Worm (Caenorhabditis elegans) whole organism, L4 larva: Measurements from ENCODE around the gene ZK354.9.

ENCODE experiments used
- F26F4.8 ChIP-seq: fragments of 200-800 bp; sonication (Bioruptor generic); conservative IDR thresholded peaks from 2 replicates; pipeline ENCODE4 v1.3.6; 2022; ENCODE audit warnings: missing genetic modification characterization, missing compliant biosample characterization
- T20F7.1 ChIP-seq: fragments of 200-800 bp; sonication (Bioruptor generic); optimal IDR thresholded peaks from 2 replicates; lab custom pipeline; 2018; ENCODE audit warnings: mild to moderate bottlenecking, missing genetic modification characterization, missing compliant biosample characterization
- ceh-44 ChIP-seq: fragments of 200-800 bp; sonication (Bioruptor generic); IDR thresholded peaks from 2 replicates; pipeline ENCODE4 v1.3.6; 2022; ENCODE audit warnings: missing genetic modification reagents, missing genetic modification characterization, missing compliant biosample characterization
- ces-1 ChIP-seq: fragments of 150-350 bp; sonication (generic microtip); optimal IDR thresholded peaks from 4 replicates; lab custom pipeline; 2014; ENCODE audit warnings: missing biosample characterization, missing genetic modification reagents, missing genetic modification characterization
- dmd-6 ChIP-seq: fragments of 200-800 bp; sonication (Bioruptor generic); IDR thresholded peaks from 2 replicates; pipeline ENCODE4 v1.3.6; 2022; ENCODE audit warnings: missing genetic modification reagents, missing genetic modification characterization, missing compliant biosample characterization
- hlh-30 ChIP-seq: sonication (generic microtip); optimal IDR thresholded peaks from 2 replicates; lab custom pipeline; 2017; ENCODE audit warnings: antibody characterized with exemption, mild to moderate bottlenecking, missing genetic modification characterization, missing compliant biosample characterization; ENCODE audit not compliant: insufficient read depth
- lin-39 ChIP-seq: fragments of 150-350 bp; optimal IDR thresholded peaks from 2 replicates; lab custom pipeline; 2014; ENCODE audit warnings: missing biosample characterization, missing genetic modification reagents, missing genetic modification characterization
- mep-1 ChIP-seq: fragments of 150-350 bp; sonication (generic microtip); optimal IDR thresholded peaks from 3 replicates; lab custom pipeline; 2014; ENCODE audit warnings: missing biosample characterization, missing genetic modification characterization
- nhr-11 ChIP-seq: fragments of 150-350 bp; optimal IDR thresholded peaks from 2 replicates; lab custom pipeline; 2014; ENCODE audit warnings: missing biosample characterization, missing genetic modification characterization
- ztf-11 ChIP-seq: fragments of 150-350 bp; optimal IDR thresholded peaks from 2 replicates; lab custom pipeline; 2014; ENCODE audit warnings: missing biosample characterization, missing genetic modification characterization

DNA sequence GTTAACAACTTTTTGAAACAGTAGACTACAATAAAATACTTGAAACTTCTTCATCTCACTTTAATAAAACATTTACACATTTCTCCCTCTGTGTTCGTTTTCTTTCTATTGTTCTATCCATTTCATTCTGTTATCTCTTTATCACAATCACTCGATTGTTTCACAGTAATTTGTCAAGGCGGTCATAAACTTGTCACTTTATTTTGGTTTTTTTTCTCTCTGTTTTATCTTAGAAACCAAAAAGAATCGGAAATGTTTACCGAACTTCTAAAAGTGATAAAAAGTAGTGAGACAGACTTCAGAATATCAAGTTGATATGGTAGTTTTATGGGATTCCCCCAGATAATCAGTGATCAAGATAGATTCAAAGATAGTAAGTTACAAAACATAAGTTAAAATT lies 31.3 kb upstream of the ZK354.9 start, which contains the start of gene Y4C6B.2:
- TF ChIP-seq ztf-11 (tag; lab: Kevin White, UChicago), result no peak
- TF ChIP-seq nhr-11, result no peak
- TF ChIP-seq lin-39, result no peak
- no peak for TF ChIP-seq hlh-30 (tag; lab: Kevin White, UChicago)
- TF ChIP-seq dmd-6 (GFP tag; lab: Robert Waterston, UW), result no peak
- TF ChIP-seq mep-1, result no peak
- TF ChIP-seq T20F7.1 (GFP tag; lab: Kevin White, UChicago), result no peak
- no peak for TF ChIP-seq ces-1 (GFP tag; lab: Kevin White, UChicago)
- TF ChIP-seq ceh-44 (GFP tag; lab: Robert Waterston, UW), result no peak
- no peak for TF ChIP-seq F26F4.8
